Fruit fly (Drosophila melanogaster): Measurements from ENCODE around the gene mwh.

dm6 chr3L:1195202-1195601, 5.4 kb upstream of the mwh start, which contains the start of gene LysX:
- no peak for TF ChIP-seq CG8159 (tag; optimal IDR thresholded peaks at IDR 0.05)
- TF ChIP-seq CG13204 (GFP tag; optimal IDR thresholded peaks at IDR 0.05), result no peak
- TF ChIP-seq CG32121 (GFP tag; IDR thresholded peaks at IDR 0.05), result no peak
- no peak for TF ChIP-seq CG10348 (GFP tag; IDR thresholded peaks at IDR 0.05)

All from whole organism, pupa.